Worm (Caenorhabditis elegans): Measurements from ENCODE around the gene prcc-1.

DNA sequence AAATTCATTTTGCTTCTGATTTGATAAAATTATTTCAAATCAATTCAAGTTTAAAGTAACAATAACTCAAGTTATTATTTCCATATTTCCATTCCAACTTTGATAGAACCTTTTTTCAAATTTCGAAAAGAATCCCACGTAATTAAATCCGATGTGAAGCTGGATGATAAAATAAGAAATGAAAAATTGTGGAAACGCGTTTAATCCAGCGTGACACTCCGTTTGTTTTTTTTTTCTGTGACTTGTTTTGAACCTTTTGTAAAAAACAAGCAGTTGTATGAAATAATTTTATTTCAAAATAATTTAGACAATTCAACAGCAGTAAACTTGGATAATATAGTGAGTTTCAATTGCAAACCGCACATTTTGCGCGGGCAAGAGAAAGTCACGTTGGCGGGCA is 41.0 kb downstream of the prcc-1 start, which contains the start of gene F49E11.7:
- TF ChIP-seq aly-2 (tag; optimal IDR thresholded peaks at IDR 0.05): no peak
- TF ChIP-seq ama-1 (optimal IDR thresholded peaks at IDR 0.05): no peak
- TF ChIP-seq unc-39 (tag; optimal IDR thresholded peaks at IDR 0.05): no peak
- TF ChIP-seq ZK546.5 (tag; optimal IDR thresholded peaks at IDR 0.05): no peak
- no peak for TF ChIP-seq zag-1 (tag; optimal IDR thresholded peaks at IDR 0.05)
- TF ChIP-seq skn-1 (tag; optimal IDR thresholded peaks at IDR 0.05): no peak
